Worm (Caenorhabditis elegans): ENCODE data around the gene D1005.5.

Gene D1005.5

ce11 chrX:1503698-1504501 is 31.1 kb upstream of the D1005.5 start (continued):
- no peak for TF ChIP-seq nhr-237 (tag; optimal IDR thresholded peaks at IDR 0.05)
- TF ChIP-seq dpl-1 (GFP tag; optimal IDR thresholded peaks at IDR 0.05) = no peak
- TF ChIP-seq mdl-1 (tag; optimal IDR thresholded peaks at IDR 0.05) = no peak
- no peak for TF ChIP-seq attf-4 (tag; optimal IDR thresholded peaks at IDR 0.05)
- TF ChIP-seq ama-1 (optimal IDR thresholded peaks at IDR 0.05) = peak; percentile 56
- no peak for TF ChIP-seq unc-130 (GFP tag; optimal IDR thresholded peaks at IDR 0.05)
- peak; percentile 25 for TF ChIP-seq gei-8 (GFP tag; optimal IDR thresholded peaks at IDR 0.05)
- peak in 1 of 2 experiments; percentile 65 for TF ChIP-seq hif-1 (tag; optimal IDR thresholded peaks at IDR 0.05)
- TF ChIP-seq dmd-9 (GFP tag; IDR thresholded peaks at IDR 0.05) = peak; percentile 2; the same call in 1 of the 2 replicates
- TF ChIP-seq lin-39 (tag; optimal IDR thresholded peaks at IDR 0.05) = peak; percentile 51
- TF ChIP-seq daf-16 (GFP tag; optimal IDR thresholded peaks at IDR 0.05) = peak in 1 of 2 experiments; percentile 11
- peak; percentile 53 for TF ChIP-seq daf-16 (tag; optimal IDR thresholded peaks at IDR 0.05)
- TF ChIP-seq saeg-2 (GFP tag; IDR thresholded peaks at IDR 0.05) = no peak
- peak; percentile 36 to 98 for TF ChIP-seq unc-62 (GFP tag; optimal IDR thresholded peaks at IDR 0.05 in 1 of 2)
- TF ChIP-seq unc-62 (tag; optimal IDR thresholded peaks at IDR 0.05) = peak; percentile 20
- TF ChIP-seq nhr-77 (tag; optimal IDR thresholded peaks at IDR 0.05) = peak; percentile 97
- TF ChIP-seq ctbp-1 (GFP tag; IDR thresholded peaks at IDR 0.05) = no peak
- peak; percentile 82 for TF ChIP-seq sdz-12 (GFP tag; optimal IDR thresholded peaks at IDR 0.05)
- TF ChIP-seq mep-1 (tag; optimal IDR thresholded peaks at IDR 0.05) = peak; percentile 77
- no peak for TF ChIP-seq madf-9 (GFP tag; conservative IDR thresholded peaks at IDR 0.05)
- peak; percentile 87 for TF ChIP-seq aha-1 (tag)

- peak; percentile 61 for TF ChIP-seq set-16 (GFP tag; IDR thresholded peaks at IDR 0.05)
- no peak for TF ChIP-seq unc-39 (tag; optimal IDR thresholded peaks at IDR 0.05)
- no peak for TF ChIP-seq dve-1 (tag; optimal IDR thresholded peaks at IDR 0.05; ENCODE audit: insufficient read depth)
- 0 out of 2 replicates have a peak, but pooled peaks have one; percentile 50 for TF ChIP-seq egl-43 (GFP tag; IDR thresholded peaks at IDR 0.05)
- TF ChIP-seq duxl-1 (tag; optimal IDR thresholded peaks at IDR 0.05; ENCODE audit: poor library complexity) = no peak
Measured at ce11 chrX:1502914-1503313, 30.1 kb upstream of the D1005.5 start.

ce11 chrX:1502490-1502889 is 29.7 kb upstream of the D1005.5 start, which contains the start of gene F09E10.1:
Gene F09E10.1 (plus strand): TSS chrX:1502790.
- TF ChIP-seq pha-4 (GFP tag; IDR thresholded peaks at IDR 0.05) (no peak), pha-4 (tag; optimal IDR thresholded peaks at IDR 0.05) (no peak), nhr-76 (tag; optimal IDR thresholded peaks at IDR 0.05) (no peak), unc-62 (GFP tag; optimal IDR thresholded peaks at IDR 0.05 in 1 of 2) (peak in 1 of 2 experiments; percentile 48), unc-62 (tag; optimal IDR thresholded peaks at IDR 0.05) (no peak), attf-4 (tag; optimal IDR thresholded peaks at IDR 0.05) (no peak)

- no peak for TF ChIP-seq attf-4 (tag; optimal IDR thresholded peaks at IDR 0.05)
- no peak for TF ChIP-seq Y5F2A.4 (GFP tag; optimal IDR thresholded peaks at IDR 0.05)
- no peak for TF ChIP-seq nhr-237 (tag; optimal IDR thresholded peaks at IDR 0.05)
- TF ChIP-seq daf-8 (GFP tag; IDR thresholded peaks at IDR 0.05) = no peak
- no peak for TF ChIP-seq ces-1 (GFP tag; optimal IDR thresholded peaks at IDR 0.05)
- no peak for TF ChIP-seq egl-43 (GFP tag; IDR thresholded peaks at IDR 0.05)
- TF ChIP-seq hif-1 (tag; optimal IDR thresholded peaks at IDR 0.05) = no peak
- TF ChIP-seq php-3 (GFP tag; IDR thresholded peaks at IDR 0.05) = no peak
- TF ChIP-seq lir-3 (tag; optimal IDR thresholded peaks at IDR 0.05) = no peak
- TF ChIP-seq zip-2 (tag; optimal IDR thresholded peaks at IDR 0.05) = no peak
- TF ChIP-seq lin-39 (tag; optimal IDR thresholded peaks at IDR 0.05) = no peak
- TF ChIP-seq dmd-8 (GFP tag; IDR thresholded peaks at IDR 0.05) = no peak
- no peak for TF ChIP-seq nhr-25 (tag; optimal IDR thresholded peaks at IDR 0.05; ENCODE audit: borderline replicate concordance, insufficient read depth)
- no peak for TF ChIP-seq spr-3 (GFP tag; optimal IDR thresholded peaks at IDR 0.05)
- TF ChIP-seq nhr-48 (tag; optimal IDR thresholded peaks at IDR 0.05) = no peak
Measured at ce11 chrX:1501752-1502151, 29.0 kb upstream of the D1005.5 start, which contains the start of gene F09E10.7. Gene F09E10.7 (minus strand): TSS chrX:1501852.

Measured in whole organism, L4 larva.